Worm (Caenorhabditis elegans): ENCODE measurements around the gene dpy-28.
A peak's percentile ranks its signal among the peaks of the same experiment; 100 is the strongest.

Gene dpy-28

ce11 chrIII:10781553-10781952 is 18.6 kb downstream of the dpy-28 start, which contains the start of gene ptr-19:
TSS of gene ptr-19 (plus strand) at chrIII:10781853.
- no peak for TF ChIP-seq madf-10 (tag; optimal IDR thresholded peaks at IDR 0.05)
- no peak for TF ChIP-seq ztf-6 (GFP tag; IDR thresholded peaks at IDR 0.05)
- TF ChIP-seq attf-6 (GFP tag; IDR thresholded peaks at IDR 0.05): no peak
- TF ChIP-seq bed-2 (GFP tag; IDR thresholded peaks at IDR 0.05): no peak
- no peak for TF ChIP-seq lin-40 (tag; optimal IDR thresholded peaks at IDR 0.05)
- TF ChIP-seq F23B12.7 (tag; optimal IDR thresholded peaks at IDR 0.05; ENCODE audit: insufficient read depth): no peak
- no peak for TF ChIP-seq ceh-40 (GFP tag; IDR thresholded peaks at IDR 0.05)
- TF ChIP-seq chd-7 (tag; optimal IDR thresholded peaks at IDR 0.05): no peak
- TF ChIP-seq mes-4 (tag; optimal IDR thresholded peaks at IDR 0.05): no peak

DNA sequence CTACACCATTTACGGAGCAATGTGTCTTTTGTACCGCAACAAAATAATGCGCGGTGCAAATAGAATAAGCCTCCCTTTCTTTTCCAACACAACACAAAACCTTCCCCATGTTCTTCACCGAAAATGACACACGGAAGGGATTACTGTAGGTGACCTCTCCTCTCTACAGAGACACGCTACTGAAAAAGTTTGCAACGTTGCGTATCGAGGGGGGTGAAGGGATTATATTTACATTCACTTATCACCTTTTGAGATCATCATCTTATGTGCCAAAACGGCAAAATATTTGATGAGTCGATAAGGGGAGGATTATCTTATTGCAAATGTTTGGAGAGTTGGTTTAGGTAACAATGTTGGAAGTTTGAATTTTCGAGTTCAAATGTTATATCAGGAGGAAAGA is 20.1 kb downstream of the dpy-28 start:
- TF ChIP-seq nhr-80 (tag; optimal IDR thresholded peaks at IDR 0.05) (peak; percentile 0), F39B2.1 (GFP tag; IDR thresholded peaks at IDR 0.05) (no peak)

DNA sequence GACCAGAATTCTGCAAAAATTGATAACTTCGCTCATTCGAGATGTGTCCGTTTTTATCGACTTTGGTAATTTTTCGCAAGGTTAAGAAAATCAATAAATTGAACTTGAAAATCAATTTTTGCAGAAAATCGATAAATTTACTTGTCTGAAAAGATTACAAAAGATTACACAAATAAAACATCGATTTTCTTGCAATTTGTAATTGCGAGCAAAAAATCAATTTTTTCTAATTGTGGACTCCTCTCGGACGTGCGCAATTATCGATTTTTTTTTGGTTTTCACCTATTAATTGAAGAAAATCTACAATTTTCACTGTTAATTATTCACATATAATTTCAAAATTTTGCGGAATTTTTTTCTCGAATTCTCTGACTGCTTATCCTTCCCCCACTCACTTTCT is 28.3 kb downstream of the dpy-28 start:
- TF ChIP-seq Y53G8AR.9 (GFP tag; conservative IDR thresholded peaks at IDR 0.05): no peak
- no peak for TF ChIP-seq pbrm-1 (GFP tag; IDR thresholded peaks at IDR 0.05)
- TF ChIP-seq T07F8.4 (tag; optimal IDR thresholded peaks at IDR 0.05): no peak
- no peak for TF ChIP-seq ztf-25 (GFP tag; IDR thresholded peaks at IDR 0.05)
- no peak for TF ChIP-seq lin-26 (GFP tag; IDR thresholded peaks at IDR 0.05)
- TF ChIP-seq F37B4.10 (GFP tag; IDR thresholded peaks at IDR 0.05): no peak
- no peak for TF ChIP-seq let-607 (tag; optimal IDR thresholded peaks at IDR 0.05)
- TF ChIP-seq chd-7 (tag; optimal IDR thresholded peaks at IDR 0.05): no peak
- no peak for TF ChIP-seq efl-1 (GFP tag; optimal IDR thresholded peaks at IDR 0.05)
- no peak for TF ChIP-seq nhr-80 (tag; optimal IDR thresholded peaks at IDR 0.05)
- TF ChIP-seq lir-1 (GFP tag; conservative IDR thresholded peaks at IDR 0.05): no peak
- TF ChIP-seq tlf-1 (GFP tag; optimal IDR thresholded peaks at IDR 0.05): no peak
- no peak for TF ChIP-seq ceh-40 (GFP tag; IDR thresholded peaks at IDR 0.05)
- TF ChIP-seq nhr-120 (GFP tag; IDR thresholded peaks at IDR 0.05): no peak
- no peak for TF ChIP-seq C06A6.2 (GFP tag; conservative IDR thresholded peaks at IDR 0.05)
- TF ChIP-seq nhr-27 (tag; optimal IDR thresholded peaks at IDR 0.05): no peak
- no peak for TF ChIP-seq ceh-79 (tag; optimal IDR thresholded peaks at IDR 0.05)

ce11 chrIII:10794049-10794448 is 31.1 kb downstream of the dpy-28 start, which contains the start of gene clec-163:
TSS of gene clec-163 (plus strand) at chrIII:10794349.
- no peak for TF ChIP-seq ceh-40 (GFP tag; IDR thresholded peaks at IDR 0.05)
- TF ChIP-seq ZK185.1 (tag; optimal IDR thresholded peaks at IDR 0.05; ENCODE audit: poor library complexity, severe bottlenecking): no peak
- no peak for TF ChIP-seq C06A6.2 (GFP tag; conservative IDR thresholded peaks at IDR 0.05)
- no peak for TF ChIP-seq let-526 (GFP tag; IDR thresholded peaks at IDR 0.05)
- no peak for TF ChIP-seq atf-7 (tag; optimal IDR thresholded peaks at IDR 0.05)
- TF ChIP-seq Y67H2A.10 (GFP tag; conservative IDR thresholded peaks at IDR 0.05): no peak
- TF ChIP-seq lsy-27 (tag; optimal IDR thresholded peaks at IDR 0.05; ENCODE audit: borderline replicate concordance, insufficient read depth): no peak
- TF ChIP-seq lin-26 (GFP tag; IDR thresholded peaks at IDR 0.05): no peak
- no peak for TF ChIP-seq B0261.1 (tag; optimal IDR thresholded peaks at IDR 0.05)
- no peak for TF ChIP-seq zim-3 (tag; optimal IDR thresholded peaks at IDR 0.05)
- TF ChIP-seq ceh-79 (tag; optimal IDR thresholded peaks at IDR 0.05): no peak
- TF ChIP-seq nfya-1 (tag; optimal IDR thresholded peaks at IDR 0.05; ENCODE audit: borderline replicate concordance, insufficient read depth): no peak
- TF ChIP-seq him-1 (tag; optimal IDR thresholded peaks at IDR 0.05): no peak
- TF ChIP-seq T07F8.4 (tag; optimal IDR thresholded peaks at IDR 0.05): no peak
- TF ChIP-seq ztf-25 (GFP tag; IDR thresholded peaks at IDR 0.05): no peak
